Fruit fly (Drosophila melanogaster) whole organism: Measurements from ENCODE around the gene gpp.

Experiments used
- CG8478 ChIP-seq: fragments of >200 bp; optimal IDR thresholded peaks from 2 replicates; lab custom pipeline; 2018; ENCODE audit warnings: inconsistent platforms
- Dll ChIP-seq: fragments of >200 bp; optimal IDR thresholded peaks from 2 replicates; lab custom pipeline; 2017
- EcR ChIP-seq, 2 experiments: fragments of >200 bp; optimal IDR thresholded peaks; 2 replicates each; lab custom pipeline; 2017; ENCODE audit warnings: missing biosample characterization in 2 of 2, missing genetic modification characterization in 2 of 2, missing genetic modification reagents in 2 of 2
- pan ChIP-seq: fragments of >200 bp; optimal IDR thresholded peaks from 2 replicates; lab custom pipeline; 2017
- psq ChIP-seq: fragments of >200 bp; optimal IDR thresholded peaks from 2 replicates; lab custom pipeline; 2017

DNA sequence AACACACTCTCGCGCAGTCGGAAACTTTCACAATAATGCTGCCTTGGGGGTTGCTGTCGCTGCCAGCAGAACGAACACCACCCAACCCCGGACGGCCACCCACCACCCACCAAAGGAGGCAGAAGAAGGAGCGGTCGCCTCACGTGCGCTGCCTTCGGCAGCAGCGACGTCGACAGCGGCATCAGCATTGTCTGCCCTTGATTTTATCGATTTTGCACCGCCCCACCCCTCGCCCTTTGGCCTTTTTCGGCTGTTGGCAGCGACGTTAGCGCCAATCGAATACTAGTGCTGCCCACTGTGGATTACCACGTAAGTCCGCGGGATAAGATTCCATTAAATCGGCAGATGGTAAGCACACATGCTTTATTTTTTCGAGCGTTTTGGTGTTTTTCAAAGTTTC is 12.4 kb downstream of the gpp start:
- TF ChIP-seq psq (lab: Kevin White, UChicago) (no peak), CG8478 (no peak), Dll (lab: Kevin White, UChicago) (no peak), pan (no peak), EcR (GFP tag; optimal IDR thresholded peaks at IDR 0.05; lab: Kevin White, UChicago) (no peak)
